Fruit fly (Drosophila melanogaster) S2 (cell line): ENCODE results near the gene lab.

Source experiments
- CG8478 ChIP-seq: fragments of >200 bp; optimal IDR thresholded peaks from 2 replicates; lab custom pipeline; 2018
- CTCF ChIP-seq, 2 experiments: fragments of >200 bp; optimal IDR thresholded peaks; 2 replicates each; lab custom pipeline; 2018

DNA sequence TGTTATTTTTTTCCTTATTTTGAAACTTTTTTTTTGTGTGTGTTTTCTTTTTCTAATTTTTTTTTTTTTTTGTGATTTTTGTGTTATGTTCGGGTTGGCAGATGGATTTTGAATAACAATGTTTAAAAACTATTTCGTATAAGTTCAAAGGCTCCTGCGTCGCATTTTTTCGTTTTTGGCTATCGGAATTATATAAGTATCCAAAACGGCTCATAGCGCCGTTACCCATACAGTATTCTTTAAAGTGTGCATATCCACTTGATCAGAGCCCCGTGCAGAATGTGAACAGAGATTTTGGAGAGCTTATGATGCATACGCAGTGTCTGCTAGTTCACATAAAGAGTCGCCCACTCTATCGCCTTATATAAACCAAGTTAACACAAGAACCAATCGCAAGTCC lies 50.6 kb downstream of the lab start, which contains the start of gene sowi:
- TF ChIP-seq CG8478 (lab: Kevin White, UChicago): no peak
- TF ChIP-seq CTCF (optimal IDR thresholded peaks at IDR 0.05; lab: Kevin White, UChicago): no peak
